Fruit fly (Drosophila melanogaster): ENCODE data around the gene Mt2.

Mt2 gene

dm6 chr2L:12063035-12063434, 33.3 kb upstream of the Mt2 start, which contains the start of gene Rab3-GAP (continued):
- TF ChIP-seq Rfx (GFP tag; IDR thresholded peaks at IDR 0.05), result peak; percentile 61
- peak; percentile 10 for TF ChIP-seq Dp (GFP tag; optimal IDR thresholded peaks at IDR 0.05)
- 0 out of 2 replicates have a peak, but pooled peaks have one; percentile 15 for TF ChIP-seq Atf6 (GFP tag; IDR thresholded peaks at IDR 0.05)
- no peak for TF ChIP-seq CG10366 (GFP tag; IDR thresholded peaks at IDR 0.05)
- TF ChIP-seq fd3F (GFP tag; optimal IDR thresholded peaks at IDR 0.05), result no peak
- TF ChIP-seq CoRest (tag; optimal IDR thresholded peaks at IDR 0.05), result peak; percentile 10
- no peak for TF ChIP-seq Jarid2 (GFP tag; optimal IDR thresholded peaks at IDR 0.05)
- peak; percentile 29 for TF ChIP-seq CG15601 (tag; optimal IDR thresholded peaks at IDR 0.05)
- TF ChIP-seq emc (GFP tag; optimal IDR thresholded peaks at IDR 0.05), result no peak
- no peak for TF ChIP-seq disco-r (GFP tag; optimal IDR thresholded peaks at IDR 0.05)
- TF ChIP-seq CG7556 (GFP tag; optimal IDR thresholded peaks at IDR 0.05), result no peak
- no peak for TF ChIP-seq CG33557 (GFP tag; optimal IDR thresholded peaks at IDR 0.05)
- no peak for TF ChIP-seq HmgZ (tag; optimal IDR thresholded peaks at IDR 0.05)
- no peak for TF ChIP-seq oc (tag; optimal IDR thresholded peaks at IDR 0.05)
- no peak for TF ChIP-seq CG17612 (GFP tag; IDR thresholded peaks at IDR 0.05)
- no peak for TF ChIP-seq Taf1 (GFP tag; IDR thresholded peaks at IDR 0.05)
- peak; percentile 4 for TF ChIP-seq Antp (GFP tag; optimal IDR thresholded peaks at IDR 0.05)
- peak; percentile 23; the same call in 1 of the 2 replicates for TF ChIP-seq E2f2 (GFP tag; IDR thresholded peaks at IDR 0.05)
- TF ChIP-seq CG14965 (GFP tag; optimal IDR thresholded peaks at IDR 0.05; ENCODE audit: borderline replicate concordance), result no peak
- TF ChIP-seq Bteb2 (GFP tag; optimal IDR thresholded peaks at IDR 0.05), result peak; percentile 27
- peak; percentile 22 for TF ChIP-seq gcm (GFP tag; optimal IDR thresholded peaks at IDR 0.05)
- no peak for TF ChIP-seq Ravus (GFP tag; IDR thresholded peaks at IDR 0.05)
- TF ChIP-seq CG11456 (GFP tag; IDR thresholded peaks at IDR 0.05), result no peak
- no peak for TF ChIP-seq sr (GFP tag; IDR thresholded peaks at IDR 0.05)
- no peak for TF ChIP-seq btn (GFP tag; optimal IDR thresholded peaks at IDR 0.05)
- TF ChIP-seq CG13287 (GFP tag; IDR thresholded peaks at IDR 0.05; ENCODE audit: partially characterized antibody), result peak; percentile 77
- no peak for TF ChIP-seq CG34376 (GFP tag; optimal IDR thresholded peaks at IDR 0.05)
- no peak for TF ChIP-seq CG9797 (GFP tag; optimal IDR thresholded peaks at IDR 0.05)
- peak; percentile 26 for TF ChIP-seq CG8290 (GFP tag; optimal IDR thresholded peaks at IDR 0.05)
- no peak for TF ChIP-seq CG8290 (tag; optimal IDR thresholded peaks at IDR 0.05)
- TF ChIP-seq NC2β (GFP tag; optimal IDR thresholded peaks at IDR 0.05), result no peak
- no peak for TF ChIP-seq Sox102F (GFP tag; optimal IDR thresholded peaks at IDR 0.05)
- no peak for TF ChIP-seq Mrtf (GFP tag; IDR thresholded peaks at IDR 0.05)
- peak; percentile 11 for TF ChIP-seq ind (GFP tag; optimal IDR thresholded peaks at IDR 0.05)
- peak; percentile 5 for TF ChIP-seq Six4 (GFP tag; optimal IDR thresholded peaks at IDR 0.05)
- peak; percentile 29; the same call in 1 of the 2 replicates for TF ChIP-seq onecut (GFP tag; IDR thresholded peaks at IDR 0.05)
- TF ChIP-seq CG9609 (GFP tag; optimal IDR thresholded peaks at IDR 0.05), result no peak
- no peak for TF ChIP-seq Mes4 (GFP tag; optimal IDR thresholded peaks at IDR 0.05)
- no peak for TF ChIP-seq org-1 (GFP tag; optimal IDR thresholded peaks at IDR 0.05)
- peak; percentile 75 for TF ChIP-seq stwl (tag; optimal IDR thresholded peaks at IDR 0.05)
- no peak for TF ChIP-seq ATbp (GFP tag; optimal IDR thresholded peaks at IDR 0.05)
- no peak for TF ChIP-seq Neu2 (GFP tag; optimal IDR thresholded peaks at IDR 0.05; ENCODE audit: borderline replicate concordance)
- peak; percentile 30 for TF ChIP-seq CG13424 (tag; optimal IDR thresholded peaks at IDR 0.05)
- TF ChIP-seq CG8388 (GFP tag; optimal IDR thresholded peaks at IDR 0.05), result peak; percentile 15
